Fruit fly (Drosophila melanogaster) whole organism, embryonic: ENCODE results near the gene Cnep1r2.

ENCODE experiments used
- Blimp-1 ChIP-seq: fragments of 200-800 bp; sonication (Bioruptor generic); optimal IDR thresholded peaks from 3 replicates; lab custom pipeline; 2018; ENCODE audit warnings: missing biosample characterization, missing genetic modification characterization, mild to moderate bottlenecking, moderate library complexity, missing genetic modification reagents
- CG10274 ChIP-seq: fragments of 200-800 bp; sonication (Bioruptor generic); optimal IDR thresholded peaks from 3 replicates; lab custom pipeline; 2017; ENCODE audit warnings: missing biosample characterization, mild to moderate bottlenecking, missing genetic modification characterization
- CG3847 ChIP-seq: fragments of 200-800 bp; sonication (Bioruptor generic); IDR thresholded peaks from 2 replicates; pipeline ENCODE4 v1.3.6; 2022; ENCODE audit warnings: missing biosample characterization, missing genetic modification characterization
- Dad ChIP-seq: fragments of 200-800 bp; sonication (Bioruptor generic); optimal IDR thresholded peaks from 3 replicates; lab custom pipeline; 2016; ENCODE audit warnings: missing biosample characterization, missing genetic modification characterization
- Hand ChIP-seq: fragments of 200-800 bp; sonication (Bioruptor generic); optimal IDR thresholded peaks from 2 replicates; lab custom pipeline; 2017; ENCODE audit warnings: mild to moderate bottlenecking, missing biosample characterization, missing genetic modification reagents, missing genetic modification characterization
- Lim3 ChIP-seq: fragments of 200-800 bp; sonication (Bioruptor generic); IDR thresholded peaks from 2 replicates; pipeline ENCODE4 v1.3.6; 2022; ENCODE audit warnings: missing biosample characterization, missing genetic modification characterization
- Mad ChIP-seq: fragments of 200-800 bp; sonication (Bioruptor generic); optimal IDR thresholded peaks from 2 replicates; lab custom pipeline; 2016; ENCODE audit warnings: missing biosample characterization, missing genetic modification characterization
- cad ChIP-seq: fragments of >200 bp; optimal IDR thresholded peaks from 2 replicates; lab custom pipeline; 2017; ENCODE audit warnings: missing biosample characterization, missing genetic modification characterization
- h ChIP-seq: fragments of >200 bp; optimal IDR thresholded peaks from 2 replicates; lab custom pipeline; 2017
- pfk ChIP-seq: fragments of 200-800 bp; sonication (Bioruptor generic); optimal IDR thresholded peaks from 2 replicates; lab custom pipeline; 2018; ENCODE audit warnings: missing biosample characterization, mild to moderate bottlenecking, missing genetic modification characterization, moderate library complexity
- sc ChIP-seq, 3 experiments: fragments of >200 bp in 2 of 3; fragments of 200-800 bp in 1 of 3; sonication (Bioruptor generic) in 1 of 3; optimal IDR thresholded peaks; 2 replicates in 2 of 3; 3 replicates in 1 of 3; lab custom pipeline; 2017; ENCODE audit warnings: mild to moderate bottlenecking in 1 of 3, missing biosample characterization in 1 of 3, missing genetic modification characterization in 1 of 3, missing genetic modification reagents in 1 of 3
- tin ChIP-seq: fragments of 200-800 bp; sonication (Bioruptor generic); optimal IDR thresholded peaks from 3 replicates; lab custom pipeline; 2016; ENCODE audit warnings: missing biosample characterization, missing genetic modification characterization
- wek ChIP-seq: fragments of 200-800 bp; sonication (Bioruptor generic); optimal IDR thresholded peaks from 3 replicates; lab custom pipeline; 2018; ENCODE audit warnings: missing biosample characterization, mild to moderate bottlenecking, missing genetic modification characterization, moderate library complexity
- zfh2 ChIP-seq: fragments of 200-800 bp; sonication (Bioruptor generic); optimal IDR thresholded peaks from 2 replicates; lab custom pipeline; 2016; ENCODE audit warnings: missing biosample characterization, missing genetic modification characterization

DNA sequence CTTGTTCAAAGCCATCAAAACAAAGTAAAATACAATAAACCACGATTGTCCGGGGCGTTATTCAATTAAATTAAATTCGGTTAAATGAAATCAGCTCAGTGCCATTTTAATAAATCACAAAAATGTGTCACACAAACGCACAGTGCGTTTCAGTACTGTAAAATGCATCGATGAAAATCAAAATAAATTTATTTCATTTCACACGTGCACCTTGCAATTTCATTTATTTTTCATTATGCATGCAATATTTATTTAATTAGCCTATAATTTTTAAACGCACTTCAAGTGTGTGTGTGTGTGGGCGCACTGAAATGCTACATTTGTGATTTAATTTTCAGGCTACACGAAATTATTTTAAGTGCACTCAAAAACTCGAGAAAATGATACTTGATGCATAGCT lies 16.5 kb downstream of the Cnep1r2 start:
- TF ChIP-seq Hand (GFP tag; lab: Kevin White, UChicago) (no peak), wek (no peak), CG10274 (no peak), tin (GFP tag; lab: Kevin White, UChicago) (no peak), Mad (no peak), pfk (GFP tag; lab: Kevin White, UChicago) (no peak), Dad (GFP tag; lab: Kevin White, UChicago) (no peak), zfh2 (GFP tag; lab: Kevin White, UChicago) (no peak), CG3847 (GFP tag; lab: Robert Waterston, UW) (no peak), h (no peak), Blimp-1 (GFP tag; lab: Kevin White, UChicago) (no peak), Lim3 (GFP tag; lab: Robert Waterston, UW) (no peak), sc (optimal IDR thresholded peaks at IDR 0.05; lab: Kevin White, UChicago) (no peak), sc (GFP tag; optimal IDR thresholded peaks at IDR 0.05; lab: Kevin White, UChicago) (no peak), cad (GFP tag; lab: Kevin White, UChicago) (no peak)
